Worm (Caenorhabditis elegans) whole organism, L3 larva: ENCODE results near the gene ZK370.6.

Experiments
- R02D3.7 ChIP-seq: fragments of 150-350 bp; optimal IDR thresholded peaks from 2 replicates; lab custom pipeline; 2014; ENCODE audit warnings: missing biosample characterization, missing genetic modification characterization
- ZK546.5 ChIP-seq: sonication (generic microtip); optimal IDR thresholded peaks from 2 replicates; lab custom pipeline; 2017; ENCODE audit warnings: missing biosample characterization, missing genetic modification characterization
- aly-2 ChIP-seq: fragments of 150-350 bp; optimal IDR thresholded peaks from 2 replicates; lab custom pipeline; 2014; ENCODE audit warnings: missing biosample characterization, missing genetic modification characterization
- ama-1 ChIP-seq: fragments of 150-350 bp; optimal IDR thresholded peaks from 2 replicates; lab custom pipeline; 2018
- ceh-16 ChIP-seq: sonication (generic microtip); optimal IDR thresholded peaks from 2 replicates; lab custom pipeline; 2017; ENCODE audit warnings: missing biosample characterization, missing genetic modification characterization
- ceh-9 ChIP-seq: sonication (generic microtip); optimal IDR thresholded peaks from 2 replicates; lab custom pipeline; 2018; ENCODE audit warnings: missing biosample characterization, missing genetic modification characterization
- egl-27 ChIP-seq: sonication (generic microtip); optimal IDR thresholded peaks from 4 replicates; lab custom pipeline; 2017; ENCODE audit warnings: missing biosample characterization, missing genetic modification reagents, missing genetic modification characterization
- egl-5 ChIP-seq: fragments of 150-350 bp; optimal IDR thresholded peaks from 2 replicates; lab custom pipeline; 2017; ENCODE audit warnings: missing biosample characterization, missing genetic modification reagents, missing genetic modification characterization, inconsistent platforms
- elt-1 ChIP-seq: fragments of 150-350 bp; optimal IDR thresholded peaks from 2 replicates; lab custom pipeline; 2014; ENCODE audit warnings: missing biosample characterization, missing genetic modification characterization
- elt-2 ChIP-seq: sonication (generic microtip); optimal IDR thresholded peaks from 2 replicates; lab custom pipeline; 2016; ENCODE audit warnings: missing genetic modification reagents, mild to moderate bottlenecking, missing genetic modification characterization, missing compliant biosample characterization
- fkh-10 ChIP-seq: sonication (generic microtip); optimal IDR thresholded peaks from 2 replicates; lab custom pipeline; 2017; ENCODE audit warnings: missing biosample characterization, missing genetic modification reagents, missing genetic modification characterization
- fkh-2 ChIP-seq: fragments of 150-350 bp; optimal IDR thresholded peaks from 2 replicates; lab custom pipeline; 2014; ENCODE audit warnings: missing biosample characterization, missing genetic modification reagents, missing genetic modification characterization
- fos-1 ChIP-seq: fragments of 150-350 bp; optimal IDR thresholded peaks from 2 replicates; lab custom pipeline; 2014; ENCODE audit warnings: missing biosample characterization, missing genetic modification characterization
- hmg-11 ChIP-seq: sonication (generic microtip); optimal IDR thresholded peaks from 2 replicates; lab custom pipeline; 2016; ENCODE audit warnings: missing genetic modification characterization, missing compliant biosample characterization
- jun-1 ChIP-seq: fragments of 150-350 bp; optimal IDR thresholded peaks from 2 replicates; lab custom pipeline; 2014; ENCODE audit warnings: missing biosample characterization, missing genetic modification reagents, missing genetic modification characterization
- lin-15B ChIP-seq: fragments of 150-350 bp; optimal IDR thresholded peaks from 2 replicates; lab custom pipeline; 2014; ENCODE audit warnings: missing biosample characterization, missing genetic modification characterization
- lin-39 ChIP-seq: fragments of 150-350 bp; optimal IDR thresholded peaks from 2 replicates; lab custom pipeline; 2018; ENCODE audit warnings: missing biosample characterization, missing genetic modification reagents, missing genetic modification characterization
- mdl-1 ChIP-seq: fragments of 150-350 bp; optimal IDR thresholded peaks from 2 replicates; lab custom pipeline; 2014; ENCODE audit warnings: missing biosample characterization, missing genetic modification characterization
- nfya-1 ChIP-seq: sonication (generic microtip); optimal IDR thresholded peaks from 2 replicates; lab custom pipeline; 2017; ENCODE audit warnings: missing genetic modification characterization, mild to moderate bottlenecking, missing compliant biosample characterization, antibody characterized with exemption, moderate library complexity; ENCODE audit not compliant: insufficient read depth
- nhr-12 ChIP-seq: fragments of 150-350 bp; optimal IDR thresholded peaks from 2 replicates; lab custom pipeline; 2014; ENCODE audit warnings: missing biosample characterization, missing genetic modification characterization
- nhr-237 ChIP-seq: fragments of 150-350 bp; optimal IDR thresholded peaks from 2 replicates; lab custom pipeline; 2014; ENCODE audit warnings: missing biosample characterization, missing genetic modification characterization
- nhr-43 ChIP-seq: sonication (generic microtip); optimal IDR thresholded peaks from 2 replicates; lab custom pipeline; 2016; ENCODE audit warnings: mild to moderate bottlenecking, missing genetic modification characterization, missing compliant biosample characterization; ENCODE audit not compliant: poor library complexity, severe bottlenecking
- nhr-67 ChIP-seq: fragments of 150-350 bp; optimal IDR thresholded peaks from 2 replicates; lab custom pipeline; 2014; ENCODE audit warnings: missing biosample characterization, missing genetic modification characterization
- nhr-76 ChIP-seq: fragments of 150-350 bp; sonication (generic microtip); optimal IDR thresholded peaks from 5 replicates; lab custom pipeline; 2014; ENCODE audit warnings: missing biosample characterization, missing genetic modification characterization
- nhr-77 ChIP-seq: fragments of 150-350 bp; optimal IDR thresholded peaks from 2 replicates; lab custom pipeline; 2014; ENCODE audit warnings: missing biosample characterization, missing genetic modification characterization
- pha-4 ChIP-seq: fragments of 150-350 bp; optimal IDR thresholded peaks from 2 replicates; lab custom pipeline; 2014; ENCODE audit warnings: missing biosample characterization, missing genetic modification reagents, missing genetic modification characterization
- pqm-1 ChIP-seq: fragments of 150-350 bp; optimal IDR thresholded peaks from 2 replicates; lab custom pipeline; 2017; ENCODE audit warnings: missing biosample characterization, missing genetic modification characterization, inconsistent platforms
- sea-2 ChIP-seq: fragments of 150-350 bp; sonication (generic microtip); optimal IDR thresholded peaks from 4 replicates; lab custom pipeline; 2014; ENCODE audit warnings: missing biosample characterization, missing genetic modification reagents, missing genetic modification characterization
- skn-1 ChIP-seq: fragments of 150-350 bp; optimal IDR thresholded peaks from 2 replicates; lab custom pipeline; 2014; ENCODE audit warnings: missing biosample characterization, missing genetic modification characterization
- snpc-4 ChIP-seq: fragments of 150-350 bp; optimal IDR thresholded peaks from 2 replicates; lab custom pipeline; 2014; ENCODE audit warnings: missing biosample characterization, missing genetic modification characterization
- tbx-2 ChIP-seq: sonication (generic microtip); optimal IDR thresholded peaks from 2 replicates; lab custom pipeline; 2016; ENCODE audit warnings: mild to moderate bottlenecking, missing genetic modification characterization, missing compliant biosample characterization
- unc-39 ChIP-seq: sonication (generic microtip); optimal IDR thresholded peaks from 4 replicates; lab custom pipeline; 2017; ENCODE audit warnings: missing biosample characterization, missing genetic modification characterization
- zag-1 ChIP-seq: fragments of 150-350 bp; optimal IDR thresholded peaks from 2 replicates; lab custom pipeline; 2014; ENCODE audit warnings: missing biosample characterization, missing genetic modification characterization
- ztf-11 ChIP-seq: fragments of 150-350 bp; optimal IDR thresholded peaks from 2 replicates; lab custom pipeline; 2014; ENCODE audit warnings: missing biosample characterization, missing genetic modification characterization

Gene ZK370.6

ce11 chrIII:8725224-8725623 lies 18.4 kb downstream of the ZK370.6 start:
- TF ChIP-seq hmg-11 (tag; lab: Kevin White, UChicago), result no peak
- no peak for TF ChIP-seq aly-2 (tag; lab: Kevin White, UChicago)
- TF ChIP-seq ceh-9 (tag; lab: Kevin White, UChicago), result no peak
- no peak for TF ChIP-seq R02D3.7
- TF ChIP-seq skn-1, result no peak
- no peak for TF ChIP-seq nhr-77 (tag; lab: Kevin White, UChicago)
- no peak for TF ChIP-seq fkh-2 (tag; lab: Kevin White, UChicago)
- TF ChIP-seq nhr-12 (tag; lab: Kevin White, UChicago), result no peak
- TF ChIP-seq nhr-237 (tag; lab: Kevin White, UChicago), result no peak
- no peak for TF ChIP-seq zag-1 (tag; lab: Kevin White, UChicago)
- no peak for TF ChIP-seq sea-2 (GFP tag; lab: Kevin White, UChicago)
- no peak for TF ChIP-seq egl-5 (tag; lab: Kevin White, UChicago)
- TF ChIP-seq fos-1 (tag; lab: Kevin White, UChicago), result no peak
- TF ChIP-seq ceh-16, result no peak
- TF ChIP-seq lin-39 (tag; lab: Kevin White, UChicago), result no peak

- peak; percentile 65 for TF ChIP-seq pha-4 (tag; lab: Kevin White, UChicago)
- no peak for TF ChIP-seq ZK546.5 (tag; lab: Kevin White, UChicago)
Observed at ce11 chrIII:8719769-8720252, 23.8 kb downstream of the ZK370.6 start, which contains the start of gene hipr-1. TSS of gene hipr-1 (plus strand) at chrIII:8720202.

ce11 chrIII:8719105-8719504 lies 24.5 kb downstream of the ZK370.6 start:
- TF ChIP-seq nhr-237 (tag; lab: Kevin White, UChicago), result no peak
- TF ChIP-seq nhr-67, result no peak
- TF ChIP-seq egl-27 (tag; lab: Kevin White, UChicago), result no peak
- no peak for TF ChIP-seq nhr-43 (tag; lab: Kevin White, UChicago)
- TF ChIP-seq nhr-76, result no peak

- TF ChIP-seq pqm-1 (tag; lab: Kevin White, UChicago) (peak; percentile 63), aly-2 (tag; lab: Kevin White, UChicago) (no peak), elt-2 (peak; percentile 28)
- TF ChIP-seq, all 47 proteins: peak for 2
Observed at ce11 chrIII:8718592-8718991, 25.1 kb downstream of the ZK370.6 start.

- TF ChIP-seq pqm-1 (tag; lab: Kevin White, UChicago), result no peak
- no peak for TF ChIP-seq elt-1 (tag; lab: Kevin White, UChicago)
- peak; percentile 43 for TF ChIP-seq hmg-11 (tag; lab: Kevin White, UChicago)
- no peak for TF ChIP-seq ceh-9 (tag; lab: Kevin White, UChicago)
- no peak for TF ChIP-seq fkh-10
- no peak for TF ChIP-seq fos-1 (tag; lab: Kevin White, UChicago)
- no peak for TF ChIP-seq elt-2
- no peak for TF ChIP-seq fkh-2 (tag; lab: Kevin White, UChicago)
- TF ChIP-seq ceh-16, result no peak
- TF ChIP-seq mdl-1 (tag; lab: Kevin White, UChicago), result no peak
- TF ChIP-seq nhr-77 (tag; lab: Kevin White, UChicago), result no peak
- peak; percentile 44 for TF ChIP-seq lin-15B (tag; lab: Kevin White, UChicago)
- TF ChIP-seq snpc-4 (tag; lab: Kevin White, UChicago), result no peak
- TF ChIP-seq jun-1, result no peak
- no peak for TF ChIP-seq R02D3.7
- TF ChIP-seq tbx-2, result no peak
- no peak for TF ChIP-seq ztf-11 (tag; lab: Kevin White, UChicago)
- peak; percentile 41 for TF ChIP-seq nfya-1
- no peak for TF ChIP-seq ama-1 (lab: Kevin White, UChicago)
- no peak for TF ChIP-seq unc-39
Observed at ce11 chrIII:8717231-8717694, 26.4 kb downstream of the ZK370.6 start, which contains the start of gene mrpl-11. TSS of gene mrpl-11 (plus strand) at chrIII:8717644.
